Fruit fly (Drosophila melanogaster) whole organism, embryonic: ENCODE data around the gene Coa8.

ENCODE experiments used
- Bdp1 ChIP-seq: fragments of 200-800 bp; sonication (Bioruptor generic); optimal IDR thresholded peaks from 3 replicates; lab custom pipeline; 2016; ENCODE audit warnings: missing biosample characterization, missing genetic modification characterization
- CG11560 ChIP-seq: fragments of 200-800 bp; sonication (Bioruptor generic); IDR thresholded peaks from 3 replicates; pipeline ENCODE4 v1.3.6; 2022; ENCODE audit warnings: missing biosample characterization, missing genetic modification characterization
- CG12104 ChIP-seq: fragments of 200-800 bp; sonication (Bioruptor generic); optimal IDR thresholded peaks from 3 replicates; lab custom pipeline; 2016; ENCODE audit warnings: missing biosample characterization, missing genetic modification characterization
- CG1233 ChIP-seq: fragments of 200-800 bp; sonication (Bioruptor generic); optimal IDR thresholded peaks from 4 replicates; lab custom pipeline; 2018; ENCODE audit warnings: missing biosample characterization, mild to moderate bottlenecking, missing genetic modification characterization
- CG14050 ChIP-seq: fragments of 200-800 bp; sonication (Bioruptor generic); IDR thresholded peaks from 3 replicates; pipeline ENCODE4 v1.3.6; 2022; ENCODE audit warnings: missing biosample characterization, missing genetic modification characterization
- CG15696 ChIP-seq: fragments of 200-800 bp; sonication (Bioruptor generic); optimal IDR thresholded peaks from 2 replicates; lab custom pipeline; 2019; ENCODE audit warnings: missing biosample characterization, mild to moderate bottlenecking, missing genetic modification characterization, moderate library complexity
- CG16779 ChIP-seq: fragments of 200-800 bp; sonication (Bioruptor generic); IDR thresholded peaks from 2 replicates; pipeline ENCODE4 v1.3.6; 2022; ENCODE audit warnings: missing biosample characterization, missing genetic modification characterization
- CG16813 ChIP-seq: fragments of 200-800 bp; sonication (Bioruptor generic); IDR thresholded peaks from 3 replicates; pipeline ENCODE4 v1.3.6; 2022; ENCODE audit warnings: missing biosample characterization, missing genetic modification characterization; ENCODE audit not compliant: partially characterized antibody
- CG1792 ChIP-seq: fragments of 200-800 bp; sonication (Bioruptor generic); optimal IDR thresholded peaks from 2 replicates; lab custom pipeline; 2016; ENCODE audit warnings: missing biosample characterization, missing genetic modification characterization
- CG2116 ChIP-seq: fragments of 200-800 bp; sonication (Bioruptor generic); optimal IDR thresholded peaks from 3 replicates; lab custom pipeline; 2018; ENCODE audit warnings: missing biosample characterization, mild to moderate bottlenecking, missing genetic modification characterization
- CG32532 ChIP-seq: fragments of 200-800 bp; sonication (Bioruptor generic); IDR thresholded peaks from 2 replicates; pipeline ENCODE4 v1.3.6; 2022; ENCODE audit warnings: missing biosample characterization, missing genetic modification characterization
- CG32767 ChIP-seq: fragments of 200-800 bp; sonication (Bioruptor generic); IDR thresholded peaks from 2 replicates; pipeline ENCODE4 v1.3.6; 2022; ENCODE audit warnings: missing biosample characterization, missing genetic modification characterization
- CG3407 ChIP-seq: fragments of 200-800 bp; sonication (Bioruptor generic); optimal IDR thresholded peaks from 2 replicates; lab custom pipeline; 2018; ENCODE audit warnings: missing biosample characterization, mild to moderate bottlenecking, missing genetic modification characterization
- CG3995 ChIP-seq: fragments of 200-800 bp; sonication (Bioruptor generic); optimal IDR thresholded peaks from 3 replicates; lab custom pipeline; 2016; ENCODE audit warnings: missing biosample characterization, missing genetic modification characterization
- CG6791 ChIP-seq: fragments of 200-800 bp; sonication (Bioruptor generic); IDR thresholded peaks from 3 replicates; pipeline ENCODE4 v1.3.6; 2022; ENCODE audit warnings: missing biosample characterization, missing genetic modification characterization; ENCODE audit not compliant: partially characterized antibody
- CG7839 ChIP-seq: fragments of 200-800 bp; sonication (Bioruptor generic); optimal IDR thresholded peaks from 3 replicates; lab custom pipeline; 2018; ENCODE audit warnings: missing biosample characterization, mild to moderate bottlenecking, missing genetic modification characterization, moderate library complexity
- CG8388 ChIP-seq: fragments of 200-800 bp; sonication (Bioruptor generic); optimal IDR thresholded peaks from 2 replicates; lab custom pipeline; 2019; ENCODE audit warnings: missing biosample characterization, mild to moderate bottlenecking, missing genetic modification characterization, moderate library complexity
- CG8944 ChIP-seq: fragments of 200-800 bp; sonication (Bioruptor generic); optimal IDR thresholded peaks from 3 replicates; lab custom pipeline; 2016; ENCODE audit warnings: missing biosample characterization, missing genetic modification characterization
- CG9817 ChIP-seq: fragments of 200-800 bp; sonication (Bioruptor generic); optimal IDR thresholded peaks from 2 replicates; lab custom pipeline; 2018; ENCODE audit warnings: missing biosample characterization, mild to moderate bottlenecking, missing genetic modification characterization, moderate library complexity
- CHES-1-like ChIP-seq: fragments of 200-800 bp; sonication (Bioruptor generic); optimal IDR thresholded peaks from 2 replicates; lab custom pipeline; 2016; ENCODE audit warnings: missing biosample characterization, missing genetic modification characterization
- CoRest ChIP-seq: fragments of 200-800 bp; sonication (Bioruptor generic); optimal IDR thresholded peaks from 3 replicates; lab custom pipeline; 2018; ENCODE audit warnings: missing biosample characterization, mild to moderate bottlenecking, missing genetic modification characterization, moderate library complexity
- Dad ChIP-seq: fragments of 200-800 bp; sonication (Bioruptor generic); optimal IDR thresholded peaks from 3 replicates; lab custom pipeline; 2016; ENCODE audit warnings: missing biosample characterization, missing genetic modification characterization
- Doc3 ChIP-seq: fragments of 200-800 bp; sonication (Bioruptor generic); IDR thresholded peaks from 3 replicates; pipeline ENCODE4 v1.3.6; 2022; ENCODE audit warnings: missing biosample characterization, missing genetic modification characterization; ENCODE audit not compliant: partially characterized antibody
- Dp ChIP-seq: fragments of 200-800 bp; sonication (Bioruptor generic); optimal IDR thresholded peaks from 2 replicates; lab custom pipeline; 2018; ENCODE audit warnings: missing biosample characterization, mild to moderate bottlenecking, missing genetic modification characterization, moderate library complexity
- E2f2 ChIP-seq: fragments of 200-800 bp; sonication (Bioruptor generic); IDR thresholded peaks from 2 replicates; pipeline ENCODE4 v1.3.6; 2022; ENCODE audit warnings: missing biosample characterization, missing genetic modification characterization
- Gug ChIP-seq: fragments of 200-800 bp; sonication (Bioruptor generic); IDR thresholded peaks from 4 replicates; pipeline ENCODE4 v1.3.6; 2022; ENCODE audit warnings: missing biosample characterization, missing genetic modification characterization
- HmgZ ChIP-seq: fragments of 200-800 bp; sonication (Bioruptor generic); optimal IDR thresholded peaks from 2 replicates; lab custom pipeline; 2018; ENCODE audit warnings: missing biosample characterization, mild to moderate bottlenecking, missing genetic modification characterization
- Lpt ChIP-seq: fragments of >200 bp; optimal IDR thresholded peaks from 2 replicates; lab custom pipeline; 2018; ENCODE audit warnings: missing biosample characterization, missing genetic modification characterization
- Oli ChIP-seq: fragments of 200-800 bp; sonication (Bioruptor generic); optimal IDR thresholded peaks from 2 replicates; lab custom pipeline; 2018; ENCODE audit warnings: missing biosample characterization, mild to moderate bottlenecking, missing genetic modification characterization, moderate library complexity
- Spps ChIP-seq: fragments of 200-800 bp; sonication (Bioruptor generic); optimal IDR thresholded peaks from 2 replicates; lab custom pipeline; 2018; ENCODE audit warnings: missing biosample characterization, mild to moderate bottlenecking, missing genetic modification characterization
- Trl ChIP-seq, 3 experiments: fragments of >200 bp in 2 of 3; fragments of 200-800 bp in 1 of 3; sonication (Bioruptor generic) in 1 of 3; optimal IDR thresholded peaks; 2 replicates in 1 of 3; 3 replicates in 2 of 3; lab custom pipeline; 2016 to 2017; ENCODE audit warnings: missing biosample characterization in 1 of 3, missing genetic modification characterization in 1 of 3
- Usf ChIP-seq: fragments of 200-800 bp; sonication (Bioruptor generic); optimal IDR thresholded peaks from 2 replicates; lab custom pipeline; 2017; ENCODE audit warnings: missing genotype, missing biosample characterization, missing genetic modification characterization
- ato ChIP-seq: fragments of 200-800 bp; sonication (Bioruptor generic); IDR thresholded peaks from 2 replicates; pipeline ENCODE4 v1.3.6; 2022; ENCODE audit warnings: missing biosample characterization, missing genetic modification characterization; ENCODE audit not compliant: partially characterized antibody
- bcd ChIP-seq: fragments of 200-800 bp; sonication (Bioruptor generic); optimal IDR thresholded peaks from 2 replicates; lab custom pipeline; 2017; ENCODE audit warnings: missing biosample characterization, mild to moderate bottlenecking, missing genetic modification characterization
- cas ChIP-seq: fragments of 200-800 bp; sonication (Bioruptor generic); IDR thresholded peaks from 2 replicates; pipeline ENCODE4 v1.3.6; 2022; ENCODE audit warnings: missing biosample characterization, missing genetic modification characterization
- chn ChIP-seq: fragments of 200-800 bp; sonication (Bioruptor generic); optimal IDR thresholded peaks from 2 replicates; lab custom pipeline; 2016; ENCODE audit warnings: missing biosample characterization, missing genetic modification characterization
- ci ChIP-seq: fragments of 200-800 bp; sonication (Bioruptor generic); IDR thresholded peaks from 3 replicates; pipeline ENCODE4 v1.3.6; 2022; ENCODE audit warnings: missing biosample characterization, missing genetic modification characterization
- emc ChIP-seq: fragments of 200-800 bp; sonication (Bioruptor generic); optimal IDR thresholded peaks from 2 replicates; lab custom pipeline; 2016; ENCODE audit warnings: missing biosample characterization, missing genetic modification characterization
- gce ChIP-seq: fragments of 200-800 bp; sonication (Bioruptor generic); IDR thresholded peaks from 3 replicates; pipeline ENCODE4 v1.3.6; 2022; ENCODE audit warnings: missing biosample characterization, missing genetic modification characterization
- gfzf ChIP-seq: fragments of 200-800 bp; sonication (Bioruptor generic); optimal IDR thresholded peaks from 2 replicates; lab custom pipeline; 2016; ENCODE audit warnings: missing biosample characterization, mild to moderate bottlenecking, missing genetic modification characterization, moderate library complexity
- hkb ChIP-seq, 2 experiments: fragments of 200-800 bp in 1 of 2; fragments of >200 bp in 1 of 2; sonication (Bioruptor generic) in 1 of 2; IDR thresholded peaks in 1 of 2; optimal IDR thresholded peaks in 1 of 2; 2 replicates each; pipeline versions ENCODE4 v1.3.6 to Lab custom; 2017 to 2022; ENCODE audit warnings: missing biosample characterization in 1 of 2, missing genetic modification characterization in 1 of 2
- mirr ChIP-seq: fragments of 200-800 bp; sonication (Bioruptor generic); optimal IDR thresholded peaks from 3 replicates; lab custom pipeline; 2018; ENCODE audit warnings: missing biosample characterization, mild to moderate bottlenecking, missing genetic modification characterization
- nau ChIP-seq: fragments of 200-800 bp; sonication (Bioruptor generic); optimal IDR thresholded peaks from 3 replicates; lab custom pipeline; 2017; ENCODE audit warnings: missing biosample characterization, mild to moderate bottlenecking, missing genetic modification characterization, missing genetic modification reagents
- oc ChIP-seq: fragments of 200-800 bp; sonication (Bioruptor generic); optimal IDR thresholded peaks from 2 replicates; lab custom pipeline; 2018; ENCODE audit warnings: missing biosample characterization, mild to moderate bottlenecking, missing genetic modification characterization, moderate library complexity
- otp ChIP-seq: fragments of 200-800 bp; sonication (Bioruptor generic); IDR thresholded peaks from 3 replicates; pipeline ENCODE4, ENCODE4 v1.3.6; 2022; ENCODE audit warnings: missing biosample characterization, missing genetic modification characterization
- pros ChIP-seq: fragments of 200-800 bp; sonication (Bioruptor generic); optimal IDR thresholded peaks from 3 replicates; lab custom pipeline; 2019; ENCODE audit warnings: missing biosample characterization, mild to moderate bottlenecking, missing genetic modification characterization, moderate library complexity
- ranshi ChIP-seq: fragments of 200-800 bp; sonication (Bioruptor generic); IDR thresholded peaks from 2 replicates; pipeline ENCODE4 v1.3.6; 2022; ENCODE audit warnings: missing biosample characterization, missing genetic modification characterization
- row ChIP-seq: fragments of 200-800 bp; sonication (Bioruptor generic); IDR thresholded peaks from 3 replicates; pipeline ENCODE4 v1.3.6; 2022; ENCODE audit warnings: missing biosample characterization, missing genetic modification characterization
- zfh1 ChIP-seq: fragments of 200-800 bp; sonication (Bioruptor generic); IDR thresholded peaks from 3 replicates; pipeline ENCODE4 v1.3.6; 2022; ENCODE audit warnings: missing biosample characterization, missing genetic modification characterization

Coa8 gene

dm6 chrX:1861620-1862184 lies 18.4 kb upstream of the Coa8 start, which contains the start of gene deltaCOP (continued):
- TF ChIP-seq CG7839 (tag; lab: Kevin White, UChicago) = peak; percentile 82
- TF ChIP-seq CHES-1-like (GFP tag; lab: Kevin White, UChicago) = peak; percentile 94
- TF ChIP-seq Doc3 = no peak
- peak; percentile 77 for TF ChIP-seq Oli (tag; lab: Kevin White, UChicago)
- peak; percentile 69 for TF ChIP-seq emc (GFP tag; lab: Kevin White, UChicago)
- TF ChIP-seq CG15696 = peak; percentile 50
- TF ChIP-seq Bdp1 (GFP tag; lab: Kevin White, UChicago) = peak; percentile 83
- TF ChIP-seq CG9817 (tag; lab: Kevin White, UChicago) = peak; percentile 73
- peak; percentile 84 for TF ChIP-seq CoRest
- TF ChIP-seq CG14050 (GFP tag; lab: Robert Waterston, UW) = peak; percentile 71
- TF ChIP-seq CG3995 (GFP tag; lab: Kevin White, UChicago) = peak; percentile 52
- TF ChIP-seq gfzf = peak; percentile 75
- TF ChIP-seq CG6791 (GFP tag; lab: Robert Waterston, UW) = no peak
- TF ChIP-seq ci (GFP tag; lab: Robert Waterston, UW) = peak; percentile 83
- no peak for TF ChIP-seq CG16813 (GFP tag; lab: Robert Waterston, UW)
- TF ChIP-seq CG1792 (GFP tag; lab: Kevin White, UChicago) = peak; percentile 83
- 0 out of 3 replicates have a peak, but pooled peaks have one; percentile 37 for TF ChIP-seq gce
- TF ChIP-seq CG12104 (GFP tag; lab: Kevin White, UChicago) = peak; percentile 63
- TF ChIP-seq mirr (GFP tag; lab: Kevin White, UChicago) = no peak
- peak; percentile 68 for TF ChIP-seq E2f2
- TF ChIP-seq Usf = peak; percentile 47
- TF ChIP-seq CG8944 (GFP tag; lab: Kevin White, UChicago) = peak; percentile 92
- TF ChIP-seq otp (GFP tag; lab: Robert Waterston, UW) = no peak
- TF ChIP-seq Dp (GFP tag; lab: Kevin White, UChicago) = peak; percentile 45
- peak; percentile 62 for TF ChIP-seq CG3407 (GFP tag; lab: Kevin White, UChicago)
- 0 out of 2 replicates have a peak, but pooled peaks have one; percentile 26 for TF ChIP-seq cas (GFP tag; lab: Robert Waterston, UW)
- TF ChIP-seq CG2116 (GFP tag; lab: Kevin White, UChicago) = peak; percentile 60
- no peak for TF ChIP-seq Lpt (GFP tag; lab: Kevin White, UChicago)
- peak; percentile 14 for TF ChIP-seq Spps
- peak; percentile 99 for TF ChIP-seq row (GFP tag; lab: Robert Waterston, UW)
- peak; percentile 89 for TF ChIP-seq Dad (GFP tag; lab: Kevin White, UChicago)
- TF ChIP-seq CG16779 = no peak
- no peak for TF ChIP-seq pros (GFP tag; lab: Kevin White, UChicago)
- peak; percentile 79 for TF ChIP-seq HmgZ
- TF ChIP-seq hkb (optimal IDR thresholded peaks at IDR 0.05; lab: Kevin White, UChicago) = peak; percentile 66
- TF ChIP-seq hkb (GFP tag; IDR thresholded peaks at IDR 0.05; lab: Robert Waterston, UW) = peak; percentile 67
- no peak for TF ChIP-seq ato (GFP tag; lab: Robert Waterston, UW)
- peak; percentile 83 for TF ChIP-seq bcd (GFP tag; lab: Kevin White, UChicago)
- TF ChIP-seq CG32767 = peak; percentile 72; the same call in 1 of the 2 replicates
- peak; percentile 87 for TF ChIP-seq chn (GFP tag; lab: Kevin White, UChicago)
- TF ChIP-seq Gug = peak; percentile 86
- peak; percentile 36 for TF ChIP-seq oc
- TF ChIP-seq CG11560 (tag; lab: Robert Waterston, UW) = peak; percentile 72; the same call in 2 of the 3 replicates
- peak; percentile 73 for TF ChIP-seq CG1233 (GFP tag; lab: Kevin White, UChicago)
- peak; percentile 70; the same call in 1 of the 2 replicates for TF ChIP-seq ranshi
- no peak for TF ChIP-seq CG8388
- peak; percentile 87 for TF ChIP-seq CG32532 (GFP tag; lab: Robert Waterston, UW)
- no peak for TF ChIP-seq nau (GFP tag; lab: Kevin White, UChicago)
- TF ChIP-seq Trl (optimal IDR thresholded peaks at IDR 0.05; lab: Kevin White, UChicago) = no peak
- TF ChIP-seq Trl (GFP tag; optimal IDR thresholded peaks at IDR 0.05; lab: Kevin White, UChicago) = peak; percentile 87
- TF ChIP-seq zfh1 (GFP tag; lab: Robert Waterston, UW) = peak; percentile 70
